Worm (Caenorhabditis elegans) whole organism, L4 larva: ENCODE measurements around the gene rcat-1.
A peak's percentile ranks its signal among the peaks of the same experiment; 100 is the strongest.

Source experiments
- T20F7.1 ChIP-seq: fragments of 200-800 bp; sonication (Bioruptor generic); optimal IDR thresholded peaks from 2 replicates; lab custom pipeline; 2018; ENCODE audit warnings: mild to moderate bottlenecking, missing genetic modification characterization, missing compliant biosample characterization
- aha-1 ChIP-seq: fragments of 150-350 bp; peaks from one replicate; lab custom pipeline; 2014; ENCODE audit warnings: missing biosample characterization, missing genetic modification characterization
- ama-1 ChIP-seq: fragments of 150-350 bp; optimal IDR thresholded peaks from 2 replicates; lab custom pipeline; 2014; ENCODE audit warnings: inconsistent platforms, mixed read lengths
- arid-1 ChIP-seq: fragments of 200-800 bp; sonication (Bioruptor generic); conservative IDR thresholded peaks from 2 replicates; pipeline ENCODE4 v1.3.6; 2022; ENCODE audit warnings: missing genetic modification reagents, missing genetic modification characterization, missing compliant biosample characterization
- ceh-28 ChIP-seq: fragments of 150-350 bp; optimal IDR thresholded peaks from 2 replicates; lab custom pipeline; 2014; ENCODE audit warnings: missing biosample characterization, missing genetic modification reagents, missing genetic modification characterization
- ceh-44 ChIP-seq: fragments of 200-800 bp; sonication (Bioruptor generic); IDR thresholded peaks from 2 replicates; pipeline ENCODE4 v1.3.6; 2022; ENCODE audit warnings: missing genetic modification reagents, missing genetic modification characterization, missing compliant biosample characterization
- ceh-82 ChIP-seq: sonication (generic microtip); optimal IDR thresholded peaks from 2 replicates; lab custom pipeline; 2017; ENCODE audit warnings: missing biosample characterization, missing genetic modification characterization
- daf-8 ChIP-seq: fragments of 200-800 bp; sonication (Bioruptor generic); IDR thresholded peaks from 2 replicates; pipeline ENCODE4 v1.3.6; 2022; ENCODE audit warnings: missing genetic modification characterization, missing compliant biosample characterization
- dmd-6 ChIP-seq: fragments of 200-800 bp; sonication (Bioruptor generic); IDR thresholded peaks from 2 replicates; pipeline ENCODE4 v1.3.6; 2022; ENCODE audit warnings: missing genetic modification reagents, missing genetic modification characterization, missing compliant biosample characterization
- dpl-1 ChIP-seq: fragments of 150-350 bp; optimal IDR thresholded peaks from 2 replicates; lab custom pipeline; 2014; ENCODE audit warnings: missing biosample characterization, missing genetic modification reagents, missing genetic modification characterization
- duxl-1 ChIP-seq: sonication (generic microtip); optimal IDR thresholded peaks from 2 replicates; lab custom pipeline; 2016; ENCODE audit warnings: mild to moderate bottlenecking, missing genetic modification characterization, moderate library complexity, missing compliant biosample characterization; ENCODE audit not compliant: poor library complexity
- dve-1 ChIP-seq: sonication (generic microtip); optimal IDR thresholded peaks from 2 replicates; lab custom pipeline; 2017; ENCODE audit warnings: antibody characterized with exemption, mild to moderate bottlenecking, missing genetic modification characterization, missing compliant biosample characterization; ENCODE audit not compliant: insufficient read depth
- egl-27 ChIP-seq: sonication (generic microtip); optimal IDR thresholded peaks from 3 replicates; lab custom pipeline; 2017; ENCODE audit warnings: missing biosample characterization, missing genetic modification reagents, missing genetic modification characterization
- hif-1 ChIP-seq, 2 experiments: sonication (generic microtip); optimal IDR thresholded peaks; 2 replicates each; lab custom pipeline; 2016 to 2017; ENCODE audit warnings: missing compliant biosample characterization in 2 of 2, missing genetic modification characterization in 2 of 2, missing genetic modification reagents in 2 of 2, missing genotype in 2 of 2, mild to moderate bottlenecking in 1 of 2
- hlh-11 ChIP-seq: fragments of 200-800 bp; sonication (Bioruptor generic); optimal IDR thresholded peaks from 2 replicates; lab custom pipeline; 2018; ENCODE audit warnings: mild to moderate bottlenecking, missing genetic modification characterization, missing compliant biosample characterization
- hlh-30 ChIP-seq: sonication (generic microtip); optimal IDR thresholded peaks from 2 replicates; lab custom pipeline; 2017; ENCODE audit warnings: antibody characterized with exemption, mild to moderate bottlenecking, missing genetic modification characterization, missing compliant biosample characterization; ENCODE audit not compliant: insufficient read depth
- lin-29 ChIP-seq: fragments of 200-800 bp; sonication (Bioruptor generic); IDR thresholded peaks from 2 replicates; pipeline ENCODE4 v1.3.6; 2022; ENCODE audit warnings: missing genetic modification reagents, missing genetic modification characterization, missing compliant biosample characterization
- lin-38 ChIP-seq: fragments of 200-800 bp; sonication (Bioruptor generic); IDR thresholded peaks from 2 replicates; pipeline ENCODE4 v1.3.6; 2022; ENCODE audit warnings: missing genetic modification reagents, missing genetic modification characterization, missing compliant biosample characterization
- lir-3 ChIP-seq: sonication (generic microtip); optimal IDR thresholded peaks from 2 replicates; lab custom pipeline; 2016; ENCODE audit warnings: mild to moderate bottlenecking, missing genetic modification characterization, missing compliant biosample characterization
- madf-5 ChIP-seq, 2 experiments: fragments of 200-800 bp; sonication (Bioruptor generic); IDR thresholded peaks; 2 replicates each; pipeline ENCODE4 v1.3.6; 2022; ENCODE audit warnings: missing compliant biosample characterization in 2 of 2, missing genetic modification characterization in 2 of 2
- mep-1 ChIP-seq: fragments of 150-350 bp; sonication (generic microtip); optimal IDR thresholded peaks from 3 replicates; lab custom pipeline; 2014; ENCODE audit warnings: missing biosample characterization, missing genetic modification characterization
- mxl-2 ChIP-seq: fragments of 200-800 bp; sonication (Bioruptor generic); conservative IDR thresholded peaks from 2 replicates; pipeline ENCODE4 v1.3.6; 2022; ENCODE audit warnings: missing genetic modification reagents, missing genetic modification characterization, missing compliant biosample characterization
- nhr-42 ChIP-seq: fragments of 200-800 bp; sonication (Bioruptor generic); IDR thresholded peaks from 2 replicates; pipeline ENCODE4 v1.3.6; 2022; ENCODE audit warnings: missing genetic modification characterization, missing compliant biosample characterization
- nhr-48 ChIP-seq: sonication (generic microtip); optimal IDR thresholded peaks from 2 replicates; lab custom pipeline; 2016; ENCODE audit warnings: mild to moderate bottlenecking, missing genetic modification characterization, missing compliant biosample characterization
- nhr-6 ChIP-seq: fragments of 150-350 bp; optimal IDR thresholded peaks from 2 replicates; lab custom pipeline; 2014; ENCODE audit warnings: missing biosample characterization, missing genetic modification characterization
- nhr-77 ChIP-seq: fragments of 150-350 bp; optimal IDR thresholded peaks from 2 replicates; lab custom pipeline; 2014; ENCODE audit warnings: missing biosample characterization, missing genetic modification characterization
- pha-4 ChIP-seq, 2 experiments: fragments of 150-350 bp in 1 of 2; fragments of 200-800 bp in 1 of 2; sonication (Bioruptor generic) in 1 of 2; IDR thresholded peaks in 1 of 2; optimal IDR thresholded peaks in 1 of 2; 2 replicates each; pipeline versions ENCODE4 v1.3.6 to Lab custom; 2014 to 2022; ENCODE audit warnings: missing genetic modification characterization in 2 of 2, missing genetic modification reagents in 2 of 2, missing biosample characterization in 1 of 2, missing compliant biosample characterization in 1 of 2
- pqm-1 ChIP-seq: sonication (generic microtip); optimal IDR thresholded peaks from 2 replicates; lab custom pipeline; 2017; ENCODE audit warnings: missing biosample characterization, missing genetic modification characterization
- saeg-2 ChIP-seq: fragments of 200-800 bp; sonication (Bioruptor generic); IDR thresholded peaks from 2 replicates; pipeline ENCODE4 v1.3.6; 2022; ENCODE audit warnings: missing genetic modification reagents, missing genetic modification characterization, missing compliant biosample characterization
- sdz-12 ChIP-seq: fragments of 200-800 bp; sonication (Bioruptor generic); optimal IDR thresholded peaks from 2 replicates; lab custom pipeline; 2018; ENCODE audit warnings: mild to moderate bottlenecking, missing genetic modification characterization, missing compliant biosample characterization
- spr-1 ChIP-seq: sonication (generic microtip); optimal IDR thresholded peaks from 2 replicates; lab custom pipeline; 2016; ENCODE audit warnings: mild to moderate bottlenecking, missing genetic modification characterization, missing compliant biosample characterization
- tra-1 ChIP-seq: fragments of 200-800 bp; sonication (Bioruptor generic); IDR thresholded peaks from 2 replicates; pipeline ENCODE4 v1.3.6; 2022; ENCODE audit warnings: missing genetic modification reagents, missing genetic modification characterization, missing compliant biosample characterization
- unc-39 ChIP-seq: sonication (generic microtip); optimal IDR thresholded peaks from 2 replicates; lab custom pipeline; 2017; ENCODE audit warnings: missing biosample characterization, missing genetic modification characterization
- unc-62 ChIP-seq, 3 experiments: fragments of 150-350 bp in 1 of 3; sonication (generic microtip); optimal IDR thresholded peaks in 2 of 3; peaks in 1 of 3; 1 replicate in 1 of 3; 2 replicates in 2 of 3; lab custom pipeline; 2014 to 2017; ENCODE audit warnings: missing biosample characterization in 3 of 3, missing genetic modification characterization in 3 of 3, missing genetic modification reagents in 3 of 3, missing genotype in 1 of 3
- zag-1 ChIP-seq: fragments of 150-350 bp; optimal IDR thresholded peaks from 2 replicates; lab custom pipeline; 2014; ENCODE audit warnings: missing biosample characterization, missing genetic modification characterization
- zfp-3 ChIP-seq: fragments of 200-800 bp; sonication (Bioruptor generic); conservative IDR thresholded peaks from 2 replicates; pipeline ENCODE4 v1.3.6; 2022; ENCODE audit warnings: missing genetic modification reagents, missing genetic modification characterization, missing compliant biosample characterization
- zip-11 ChIP-seq: fragments of 200-800 bp; sonication (Bioruptor generic); IDR thresholded peaks from 2 replicates; pipeline ENCODE4 v1.3.6; 2022; ENCODE audit warnings: missing genetic modification characterization, missing compliant biosample characterization

Gene rcat-1

ce11 chrIV:255379-255857, at the start of gene rcat-1 (continued):
- TF ChIP-seq zip-11 (GFP tag; lab: Robert Waterston, UW), result no peak
- no peak for TF ChIP-seq ceh-44 (GFP tag; lab: Robert Waterston, UW)
- no peak for TF ChIP-seq pha-4 (GFP tag; IDR thresholded peaks at IDR 0.05; lab: Robert Waterston, UW)
- no peak for TF ChIP-seq pha-4 (tag; optimal IDR thresholded peaks at IDR 0.05; lab: Kevin White, UChicago)
- TF ChIP-seq nhr-6 (tag; lab: Kevin White, UChicago), result peak; percentile 89
- no peak for TF ChIP-seq zag-1 (tag; lab: Kevin White, UChicago)
- peak; percentile 95 for TF ChIP-seq dpl-1 (GFP tag; lab: Kevin White, UChicago)
- no peak for TF ChIP-seq mxl-2
- peak in 1 of 2 experiments; percentile 61 for TF ChIP-seq hif-1 (tag; optimal IDR thresholded peaks at IDR 0.05; lab: Kevin White, UChicago)
- TF ChIP-seq lin-38 (GFP tag; lab: Robert Waterston, UW), result peak; percentile 95
- no peak for TF ChIP-seq lin-29 (GFP tag; lab: Robert Waterston, UW)
- no peak for TF ChIP-seq unc-39 (tag; lab: Kevin White, UChicago)
- TF ChIP-seq spr-1 (tag; lab: Kevin White, UChicago), result no peak
- TF ChIP-seq sdz-12 (GFP tag; lab: Kevin White, UChicago), result no peak
- TF ChIP-seq aha-1 (tag; lab: Kevin White, UChicago), result no peak
- TF ChIP-seq pqm-1 (tag; lab: Kevin White, UChicago), result no peak

- TF ChIP-seq dmd-6 (GFP tag; lab: Robert Waterston, UW) (0 out of 2 replicates have a peak, but pooled peaks have one; percentile 14), tra-1 (GFP tag; lab: Robert Waterston, UW) (0 out of 2 replicates have a peak, but pooled peaks have one; percentile 20), nhr-42 (GFP tag; lab: Robert Waterston, UW) (no peak), pqm-1 (tag; lab: Kevin White, UChicago) (no peak), dve-1 (tag; lab: Kevin White, UChicago) (no peak), lir-3 (tag; lab: Kevin White, UChicago) (no peak), T20F7.1 (GFP tag; lab: Kevin White, UChicago) (no peak), mxl-2 (no peak), unc-62 (GFP tag; optimal IDR thresholded peaks at IDR 0.05 in 1 of 2; lab: Kevin White, UChicago) (peak in 1 of 2 experiments; percentile 67), unc-62 (tag; optimal IDR thresholded peaks at IDR 0.05; lab: Kevin White, UChicago) (no peak), mep-1 (tag; lab: Kevin White, UChicago) (peak; percentile 4), madf-5 (GFP tag; IDR thresholded peaks at IDR 0.05; lab: Robert Waterston, UW) (no peak), saeg-2 (GFP tag; lab: Robert Waterston, UW) (no peak), sdz-12 (GFP tag; lab: Kevin White, UChicago) (no peak), hlh-30 (peak; percentile 19), nhr-6 (tag; lab: Kevin White, UChicago) (no peak), daf-8 (no peak), nhr-48 (tag; lab: Kevin White, UChicago) (peak; percentile 11), nhr-77 (no peak), arid-1 (GFP tag; lab: Robert Waterston, UW) (no peak), aha-1 (tag; lab: Kevin White, UChicago) (peak; percentile 77), ceh-82 (no peak), hlh-11 (no peak), dpl-1 (GFP tag; lab: Kevin White, UChicago) (no peak), duxl-1 (tag; lab: Kevin White, UChicago) (no peak), lin-38 (GFP tag; lab: Robert Waterston, UW) (no peak), zfp-3 (GFP tag; lab: Robert Waterston, UW) (no peak), ceh-28 (tag; lab: Kevin White, UChicago) (no peak), ama-1 (no peak), egl-27 (tag; lab: Kevin White, UChicago) (no peak), zip-11 (GFP tag; lab: Robert Waterston, UW) (no peak)
Observed at ce11 chrIV:303264-303663, 48.0 kb upstream of the rcat-1 start.
